Worm (Caenorhabditis elegans): ENCODE results near the gene ubq-1.

ubq-1 gene

DNA sequence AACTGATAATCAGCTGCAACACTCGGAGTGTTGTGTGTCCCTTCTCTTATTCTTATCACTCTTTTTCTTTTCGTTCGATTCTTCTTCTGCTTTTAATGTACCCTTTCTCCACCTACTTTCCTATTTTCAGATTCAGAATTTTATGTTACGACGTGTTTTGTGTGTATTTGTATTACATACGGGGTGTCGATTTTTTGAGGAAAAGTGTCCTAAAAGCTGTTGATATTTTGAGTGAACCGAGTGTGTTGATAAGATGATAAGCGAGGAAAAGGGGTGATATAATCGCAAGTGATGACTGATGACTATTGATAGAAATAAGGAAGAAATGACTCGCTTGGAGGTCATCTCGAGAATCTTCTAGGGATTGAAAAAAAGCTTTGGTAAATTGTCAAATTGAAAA lies 41.4 kb downstream of the ubq-1 start (continued):
- TF ChIP-seq lin-15B (tag; optimal IDR thresholded peaks at IDR 0.05) (no peak), skn-1 (tag; optimal IDR thresholded peaks at IDR 0.05) (no peak), F37D6.2 (tag; optimal IDR thresholded peaks at IDR 0.05) (no peak), set-16 (GFP tag; IDR thresholded peaks at IDR 0.05) (no peak), tag-97 (GFP tag; IDR thresholded peaks at IDR 0.05) (no peak), nhr-6 (tag; optimal IDR thresholded peaks at IDR 0.05) (no peak), hlh-11 (tag; optimal IDR thresholded peaks at IDR 0.05) (peak; percentile 84), snpc-1.2 (GFP tag; IDR thresholded peaks at IDR 0.05) (no peak), mdt-29 (GFP tag; IDR thresholded peaks at IDR 0.05) (no peak), daf-16 (GFP tag; optimal IDR thresholded peaks at IDR 0.05) (no peak), daf-16 (tag; optimal IDR thresholded peaks at IDR 0.05) (peak; percentile 84), nhr-28 (tag; optimal IDR thresholded peaks at IDR 0.05) (peak; percentile 77), nhr-41 (GFP tag; IDR thresholded peaks at IDR 0.05) (peak; percentile 56; the same call in 1 of the 2 replicates)

DNA sequence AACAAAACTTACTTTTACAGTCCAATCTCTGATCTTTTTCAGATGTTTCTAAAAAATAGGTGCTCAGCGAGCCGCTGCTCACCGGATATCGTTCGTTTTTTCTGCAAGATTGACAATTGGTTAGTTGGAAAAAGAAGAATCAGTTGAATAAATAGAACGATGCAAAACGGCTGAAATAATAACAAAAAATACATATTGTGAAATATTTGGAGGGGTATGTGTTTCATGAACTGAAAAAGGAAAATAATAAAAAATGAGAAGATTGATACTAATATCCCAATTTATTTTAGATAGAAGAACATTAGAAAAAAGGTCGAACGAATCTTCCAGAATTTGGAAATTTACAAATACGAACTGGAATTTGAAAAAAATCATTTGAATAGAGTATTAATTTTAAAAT lies 42.0 kb downstream of the ubq-1 start, which contains the start of gene frm-2:
Gene frm-2 (minus strand): TSS at position 101 of the 400 bp plus-strand sequence.
- no peak for TF ChIP-seq set-16 (GFP tag; IDR thresholded peaks at IDR 0.05)

DNA sequence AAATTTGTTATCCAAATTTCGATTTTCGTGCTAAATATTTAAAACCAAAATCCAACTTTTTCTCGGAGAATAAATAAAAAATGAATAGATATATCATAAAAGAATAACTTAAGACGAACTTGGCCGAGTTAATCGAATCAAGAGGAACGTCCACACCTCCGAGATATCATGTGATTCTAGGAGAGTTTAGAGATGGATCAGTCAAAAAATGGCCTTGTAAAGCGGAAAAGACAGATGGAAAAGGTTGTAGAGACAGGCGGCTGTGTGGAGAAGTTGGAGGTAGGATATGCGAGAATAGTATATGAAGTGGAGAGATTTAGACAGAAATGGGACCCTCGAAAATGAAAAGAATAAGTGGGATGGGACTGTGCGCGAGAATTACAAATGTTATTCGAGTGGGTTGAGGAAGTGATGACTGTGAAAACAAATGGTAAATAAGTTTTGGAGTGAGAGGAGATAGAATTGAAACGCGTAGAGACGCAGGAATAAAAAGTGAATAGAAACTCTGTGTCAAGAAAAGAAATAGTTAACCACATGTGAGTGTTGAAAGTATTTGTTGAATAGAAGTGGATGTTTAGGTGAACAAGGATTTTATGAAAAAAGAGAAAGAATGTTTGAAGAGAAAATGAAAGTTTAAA lies 42.8 kb downstream of the ubq-1 start:
- TF ChIP-seq lin-1 (GFP tag; IDR thresholded peaks at IDR 0.05), result no peak
- TF ChIP-seq aha-1 (tag), result peak; percentile 66
- TF ChIP-seq hlh-30 (tag; optimal IDR thresholded peaks at IDR 0.05; ENCODE audit: insufficient read depth), result peak; percentile 29
- TF ChIP-seq ceh-28 (tag; optimal IDR thresholded peaks at IDR 0.05), result no peak
- no peak for TF ChIP-seq Y75B8A.6 (GFP tag; IDR thresholded peaks at IDR 0.05)
- TF ChIP-seq madf-5 (GFP tag; IDR thresholded peaks at IDR 0.05), result no peak
- TF ChIP-seq fos-1 (tag; optimal IDR thresholded peaks at IDR 0.05), result no peak
- TF ChIP-seq nhr-25 (tag; optimal IDR thresholded peaks at IDR 0.05; ENCODE audit: borderline replicate concordance, insufficient read depth), result peak; percentile 22
- no peak for TF ChIP-seq ztf-11 (tag; optimal IDR thresholded peaks at IDR 0.05)
- TF ChIP-seq Y5F2A.4 (GFP tag; optimal IDR thresholded peaks at IDR 0.05), result no peak
- no peak for TF ChIP-seq dmd-8 (GFP tag; IDR thresholded peaks at IDR 0.05)
- no peak for TF ChIP-seq nhr-10 (tag; optimal IDR thresholded peaks at IDR 0.05)
- peak; percentile 14 for TF ChIP-seq nhr-28 (tag; optimal IDR thresholded peaks at IDR 0.05)

DNA sequence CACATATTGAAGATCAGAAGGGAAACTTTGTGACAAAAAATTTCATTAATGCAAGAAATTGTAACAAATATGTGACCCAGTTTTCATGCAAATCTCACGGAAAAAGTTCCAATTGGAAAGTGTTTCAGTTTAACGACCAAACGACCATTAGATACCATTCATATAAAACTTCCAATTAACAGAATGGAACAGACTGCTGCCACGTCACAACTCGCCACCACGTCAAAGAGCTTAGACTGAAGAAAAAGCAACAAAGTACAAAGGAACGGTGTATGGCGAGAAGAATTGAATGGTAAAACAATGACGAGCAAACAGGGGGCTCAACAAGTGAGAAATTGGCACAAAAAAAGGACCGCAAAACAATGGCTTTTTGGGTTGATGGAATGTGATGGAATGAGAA lies 45.3 kb downstream of the ubq-1 start, which contains the start of gene T04C9.3:
Gene T04C9.3 (plus strand): TSS at position 301 of the 400 bp plus-strand sequence.
- TF ChIP-seq ceh-82 (tag; optimal IDR thresholded peaks at IDR 0.05) (no peak), lin-15B (tag; optimal IDR thresholded peaks at IDR 0.05) (no peak), nhr-41 (GFP tag; IDR thresholded peaks at IDR 0.05) (no peak), attf-4 (tag; optimal IDR thresholded peaks at IDR 0.05) (no peak), gei-8 (GFP tag; optimal IDR thresholded peaks at IDR 0.05) (no peak), madf-5 (GFP tag; IDR thresholded peaks at IDR 0.05) (no peak), dmd-8 (GFP tag; IDR thresholded peaks at IDR 0.05) (no peak), Y105C5A.15 (GFP tag; IDR thresholded peaks at IDR 0.05) (no peak), lim-7 (GFP tag; IDR thresholded peaks at IDR 0.05) (no peak), ceh-62 (tag; optimal IDR thresholded peaks at IDR 0.05) (no peak), ctbp-1 (GFP tag; IDR thresholded peaks at IDR 0.05) (no peak)

DNA sequence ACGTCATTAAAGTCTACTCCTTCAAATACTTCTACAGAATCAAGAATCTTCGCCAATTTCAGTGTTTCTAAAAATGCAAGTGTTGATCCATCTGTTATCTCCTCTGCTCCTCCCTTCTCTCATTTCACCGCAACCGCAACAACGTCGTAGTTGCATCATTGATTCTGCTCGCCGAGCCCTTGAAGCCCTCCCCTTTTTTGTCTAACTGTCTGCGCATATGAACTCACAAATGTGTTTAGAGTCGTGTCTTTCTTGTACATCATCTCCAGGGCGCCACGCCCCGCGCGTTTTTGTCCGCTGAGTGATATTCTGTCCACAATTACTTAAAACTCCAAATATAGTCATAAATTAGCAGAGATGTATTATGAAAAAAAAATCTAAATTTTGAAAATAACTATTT lies 48.0 kb downstream of the ubq-1 start:
- TF ChIP-seq mes-2 (tag; optimal IDR thresholded peaks at IDR 0.05; ENCODE audit: poor library complexity, severe bottlenecking) (peak; percentile 10), aha-1 (tag) (peak; percentile 96), rbr-2 (tag; optimal IDR thresholded peaks at IDR 0.05) (no peak), hmg-1.1 (GFP tag; IDR thresholded peaks at IDR 0.05) (peak; percentile 40; the same call in 1 of the 2 replicates), lsy-2 (tag; optimal IDR thresholded peaks at IDR 0.05) (peak in 1 of 2 experiments; percentile 4)
